Worm (Caenorhabditis elegans): ENCODE measurements around the gene F16G10.7.

DNA sequence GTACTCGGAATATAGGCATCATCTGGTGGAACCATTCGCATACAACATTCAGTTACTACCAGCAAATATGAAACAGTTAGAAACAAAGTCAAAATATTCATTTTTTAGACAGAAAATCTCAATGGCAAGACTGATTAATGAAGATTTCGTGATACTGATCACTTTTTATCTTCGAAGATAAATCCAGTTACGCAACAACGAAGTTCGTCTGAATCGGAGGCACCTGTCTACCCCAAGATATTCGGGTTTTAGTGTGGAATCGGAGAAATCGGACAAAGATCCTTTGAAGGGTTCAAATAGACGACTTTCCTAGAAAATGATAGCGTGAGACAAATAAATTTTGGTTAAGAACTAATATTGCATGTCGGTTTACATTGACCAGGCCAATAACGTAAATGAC, 15.8 kb upstream of the F16G10.7 start, which contains the start of gene F16G10.13:
- TF ChIP-seq elt-2 (tag; optimal IDR thresholded peaks at IDR 0.05): no peak
- no peak for TF ChIP-seq nhr-12 (tag; optimal IDR thresholded peaks at IDR 0.05)
- TF ChIP-seq skn-1 (tag; optimal IDR thresholded peaks at IDR 0.05): no peak
- no peak for TF ChIP-seq fos-1 (tag; optimal IDR thresholded peaks at IDR 0.05)
- TF ChIP-seq ceh-82 (tag; optimal IDR thresholded peaks at IDR 0.05): no peak
- no peak for TF ChIP-seq tbx-2 (tag; optimal IDR thresholded peaks at IDR 0.05)
- TF ChIP-seq nhr-25 (tag; optimal IDR thresholded peaks at IDR 0.05): no peak
- TF ChIP-seq unc-62 (GFP tag; optimal IDR thresholded peaks at IDR 0.05): no peak
- no peak for TF ChIP-seq daf-12 (tag; optimal IDR thresholded peaks at IDR 0.05)
- TF ChIP-seq pqm-1 (tag; optimal IDR thresholded peaks at IDR 0.05): no peak
- TF ChIP-seq nhr-237 (tag; optimal IDR thresholded peaks at IDR 0.05): no peak
